Worm (Caenorhabditis elegans): Measurements from ENCODE around the gene cyp-35A5.

Gene cyp-35A5

DNA sequence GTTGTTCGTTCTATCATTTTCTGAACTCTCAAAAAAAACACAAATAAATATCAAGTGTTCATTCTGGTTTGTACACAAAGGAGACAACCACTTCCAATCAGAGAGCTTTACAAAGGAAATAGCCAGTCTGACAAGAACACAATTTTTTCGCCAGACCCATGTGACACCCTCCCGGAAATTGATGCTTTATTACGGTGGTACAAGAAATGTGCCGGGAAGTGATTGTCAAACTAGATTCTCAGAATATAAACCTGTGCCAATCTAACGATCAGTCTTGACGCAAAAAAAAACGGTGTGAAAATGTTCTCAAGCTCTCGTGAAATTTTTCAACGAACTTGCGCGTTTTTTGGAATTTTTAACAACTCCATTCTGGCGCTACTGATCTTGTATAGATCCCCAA lies 17.6 kb downstream of the cyp-35A5 start, which contains the start of gene str-247 (continued):
- TF ChIP-seq spr-1 (tag; optimal IDR thresholded peaks at IDR 0.05) (no peak), nhr-48 (tag; optimal IDR thresholded peaks at IDR 0.05) (no peak), mdt-29 (GFP tag; IDR thresholded peaks at IDR 0.05) (no peak)

DNA sequence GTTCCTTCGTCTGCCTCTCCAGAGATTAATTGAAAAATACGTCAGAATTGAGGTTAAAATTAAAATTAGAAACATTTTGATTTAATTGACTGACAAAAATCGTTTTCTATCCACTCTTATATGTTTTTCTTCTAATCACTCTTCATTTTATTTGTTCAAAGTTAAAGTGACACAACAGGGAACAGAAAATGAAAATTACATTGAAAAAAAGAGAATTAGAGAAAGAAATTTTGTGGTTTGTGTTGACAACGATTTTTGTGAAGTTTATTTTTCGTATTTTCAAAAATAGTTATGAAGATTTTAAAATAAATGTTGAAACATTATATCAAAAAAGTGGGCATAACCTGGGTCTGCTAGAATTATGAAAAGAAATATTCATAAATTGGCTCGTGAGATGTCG lies 21.5 kb downstream of the cyp-35A5 start, which contains the start of gene cyp-34A5:
cyp-34A5 (minus strand) TSS at position 101 of the 400 bp plus-strand sequence.
- TF ChIP-seq unc-130 (GFP tag; optimal IDR thresholded peaks at IDR 0.05) (no peak), Y5F2A.4 (GFP tag; optimal IDR thresholded peaks at IDR 0.05) (no peak), ceh-44 (GFP tag; IDR thresholded peaks at IDR 0.05) (no peak), nhr-28 (tag; optimal IDR thresholded peaks at IDR 0.05) (peak; percentile 49), spr-3 (GFP tag; optimal IDR thresholded peaks at IDR 0.05) (no peak), aha-1 (tag) (no peak), rbr-2 (tag; optimal IDR thresholded peaks at IDR 0.05) (no peak)

DNA sequence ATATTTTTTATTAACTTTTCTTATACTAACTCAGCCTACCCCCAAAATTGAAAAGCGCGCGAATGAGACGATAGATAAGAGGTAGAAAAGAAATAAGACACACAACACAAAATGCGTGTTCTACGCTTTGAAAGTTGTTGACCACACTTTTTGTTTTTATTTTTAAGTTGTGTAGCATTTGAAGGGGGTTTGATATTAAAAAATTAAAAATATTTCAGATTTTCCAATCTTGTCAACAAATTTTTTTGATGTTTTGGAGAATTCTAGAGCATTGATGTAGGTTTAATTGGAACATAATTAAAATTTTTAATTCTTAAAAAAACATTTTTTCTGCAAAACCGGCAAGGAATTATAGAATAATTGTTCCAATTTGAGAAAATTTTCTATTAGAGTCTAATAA lies 25.1 kb downstream of the cyp-35A5 start, which contains the start of gene cyp-34A6:
cyp-34A6 (minus strand) TSS at position 101 of the 400 bp plus-strand sequence.
- TF ChIP-seq nhr-77 (tag; optimal IDR thresholded peaks at IDR 0.05) (no peak), zfp-2 (tag; optimal IDR thresholded peaks at IDR 0.05) (no peak), tra-1 (GFP tag; IDR thresholded peaks at IDR 0.05) (no peak), php-3 (GFP tag; IDR thresholded peaks at IDR 0.05) (no peak), snpc-1.2 (GFP tag; IDR thresholded peaks at IDR 0.05) (no peak), lsy-2 (tag; optimal IDR thresholded peaks at IDR 0.05) (no peak), hmg-1.1 (GFP tag; IDR thresholded peaks at IDR 0.05) (no peak), daf-16 (GFP tag; optimal IDR thresholded peaks at IDR 0.05) (no peak), daf-16 (tag; optimal IDR thresholded peaks at IDR 0.05) (peak; percentile 49), zip-2 (tag; optimal IDR thresholded peaks at IDR 0.05) (no peak)

DNA sequence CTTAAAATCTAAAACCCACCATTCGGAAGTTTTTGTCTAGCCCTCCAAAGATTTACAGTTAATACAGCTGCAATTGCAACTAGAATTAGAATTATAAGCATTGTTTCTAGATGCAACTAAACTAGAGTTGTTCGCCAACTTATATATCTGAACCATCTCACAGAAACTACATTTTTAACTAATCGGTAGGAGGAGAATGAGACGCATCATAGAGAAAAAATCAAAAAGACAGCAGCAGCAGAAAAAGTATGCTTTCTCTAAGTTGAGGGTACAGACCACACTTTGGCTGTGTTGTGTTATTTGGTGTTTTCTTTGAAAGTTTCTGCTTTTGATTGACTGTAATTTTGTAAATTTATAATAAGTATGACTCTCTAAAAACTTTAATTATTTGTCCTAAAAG lies 27.6 kb downstream of the cyp-35A5 start, which contains the start of gene cyp-34A7:
cyp-34A7 (minus strand) TSS at position 101 of the 400 bp plus-strand sequence.
- TF ChIP-seq nhr-28 (tag; optimal IDR thresholded peaks at IDR 0.05) (peak; percentile 42), F26F4.8 (GFP tag; conservative IDR thresholded peaks at IDR 0.05) (no peak), nhr-77 (tag; optimal IDR thresholded peaks at IDR 0.05) (no peak), Y105C5A.15 (GFP tag; IDR thresholded peaks at IDR 0.05) (no peak)

- TF ChIP-seq zfp-3 (GFP tag; conservative IDR thresholded peaks at IDR 0.05) (no peak), spr-1 (tag; optimal IDR thresholded peaks at IDR 0.05) (no peak), zag-1 (tag; optimal IDR thresholded peaks at IDR 0.05) (no peak), lsy-2 (tag; optimal IDR thresholded peaks at IDR 0.05) (no peak), daf-16 (GFP tag; optimal IDR thresholded peaks at IDR 0.05) (no peak), daf-16 (tag; optimal IDR thresholded peaks at IDR 0.05) (peak; percentile 2), dmd-6 (GFP tag; IDR thresholded peaks at IDR 0.05) (peak; percentile 52; the same call in 1 of the 2 replicates), daf-19 (GFP tag; conservative IDR thresholded peaks at IDR 0.05) (no peak), hif-1 (tag; optimal IDR thresholded peaks at IDR 0.05) (no peak), ztf-11 (tag; optimal IDR thresholded peaks at IDR 0.05) (no peak), nhr-28 (tag; optimal IDR thresholded peaks at IDR 0.05) (peak; percentile 79), Y48G9A.11 (GFP tag; IDR thresholded peaks at IDR 0.05) (no peak), fos-1 (tag; optimal IDR thresholded peaks at IDR 0.05) (no peak), nhr-102 (tag; optimal IDR thresholded peaks at IDR 0.05) (peak; percentile 24), nhr-77 (tag; optimal IDR thresholded peaks at IDR 0.05) (peak; percentile 84), nhr-25 (tag; optimal IDR thresholded peaks at IDR 0.05; ENCODE audit: borderline replicate concordance, insufficient read depth) (no peak), lin-1 (GFP tag; IDR thresholded peaks at IDR 0.05) (no peak), nhr-42 (GFP tag; IDR thresholded peaks at IDR 0.05) (no peak), hlh-11 (tag; optimal IDR thresholded peaks at IDR 0.05) (peak; percentile 4), ama-1 (optimal IDR thresholded peaks at IDR 0.05) (no peak), nhr-48 (tag; optimal IDR thresholded peaks at IDR 0.05) (no peak), daf-8 (GFP tag; IDR thresholded peaks at IDR 0.05) (no peak), snpc-1.2 (GFP tag; IDR thresholded peaks at IDR 0.05) (no peak), ceh-32 (tag; optimal IDR thresholded peaks at IDR 0.05; ENCODE audit: poor library complexity) (no peak), hlh-30 (tag; optimal IDR thresholded peaks at IDR 0.05; ENCODE audit: insufficient read depth) (no peak), gei-8 (GFP tag; optimal IDR thresholded peaks at IDR 0.05) (no peak), snpc-4 (tag; optimal IDR thresholded peaks at IDR 0.05) (no peak), fkh-10 (GFP tag; optimal IDR thresholded peaks at IDR 0.05) (no peak), mdl-1 (tag; optimal IDR thresholded peaks at IDR 0.05) (peak in 1 of 2 experiments; percentile 24), nhr-11 (tag; optimal IDR thresholded peaks at IDR 0.05) (no peak)
These were observed 31.6 kb downstream of the cyp-35A5 start, which contains the start of gene cyp-34A8 for ce11 chrV:3967762-3968161. Gene cyp-34A8, minus strand, starts transcription at chrV:3967823.
